Worm (Caenorhabditis elegans) whole organism, early embryonic: ENCODE results near the gene fbxa-147.

ENCODE experiments used
- B0310.2 ChIP-seq: sonication (generic microtip); optimal IDR thresholded peaks from 2 replicates; lab custom pipeline; 2016; ENCODE audit warnings: mild to moderate bottlenecking, missing genetic modification characterization, missing compliant biosample characterization
- F13C5.2 ChIP-seq: sonication (generic microtip); optimal IDR thresholded peaks from 2 replicates; lab custom pipeline; 2017; ENCODE audit warnings: mild to moderate bottlenecking, missing genetic modification characterization, inconsistent platforms, missing compliant biosample characterization
- aly-1 ChIP-seq: sonication (generic microtip); optimal IDR thresholded peaks from 2 replicates; lab custom pipeline; 2016; ENCODE audit warnings: missing genetic modification characterization, missing compliant biosample characterization
- ama-1 ChIP-seq: fragments of 150-350 bp; optimal IDR thresholded peaks from 2 replicates; lab custom pipeline; 2014
- ceh-13 ChIP-seq: fragments of 200-800 bp; sonication (Bioruptor generic); optimal IDR thresholded peaks from 2 replicates; lab custom pipeline; 2018; ENCODE audit warnings: mild to moderate bottlenecking, missing genetic modification characterization, missing compliant biosample characterization
- ceh-36 ChIP-seq: sonication (generic microtip); optimal IDR thresholded peaks from 2 replicates; lab custom pipeline; 2016; ENCODE audit warnings: missing genetic modification characterization, inconsistent platforms, missing compliant biosample characterization
- ets-7 ChIP-seq: sonication (generic microtip); optimal IDR thresholded peaks from 2 replicates; lab custom pipeline; 2016; ENCODE audit warnings: missing genotype, missing genetic modification characterization, missing compliant biosample characterization
- flt-1 ChIP-seq: fragments of 200-800 bp; sonication (Bioruptor generic); IDR thresholded peaks from 2 replicates; pipeline ENCODE4 v1.3.6; 2022; ENCODE audit warnings: missing genetic modification characterization, missing compliant biosample characterization
- hmbx-1 ChIP-seq: sonication (generic microtip); optimal IDR thresholded peaks from 2 replicates; lab custom pipeline; 2016; ENCODE audit warnings: mild to moderate bottlenecking, missing genetic modification characterization, missing compliant biosample characterization
- hmg-4 ChIP-seq: fragments of 200-800 bp; sonication (Bioruptor generic); optimal IDR thresholded peaks from 2 replicates; lab custom pipeline; 2018; ENCODE audit warnings: mild to moderate bottlenecking, missing genetic modification characterization, missing compliant biosample characterization
- hnd-1 ChIP-seq: sonication (generic microtip); optimal IDR thresholded peaks from 2 replicates; lab custom pipeline; 2016; ENCODE audit warnings: missing genetic modification characterization, missing compliant biosample characterization
- pes-1 ChIP-seq: fragments of 200-800 bp; sonication (Bioruptor generic); IDR thresholded peaks from 2 replicates; pipeline ENCODE4 v1.3.6; 2022; ENCODE audit warnings: missing genetic modification reagents, missing genetic modification characterization, missing compliant biosample characterization
- scrt-1 ChIP-seq: fragments of 200-800 bp; sonication (Bioruptor generic); IDR thresholded peaks from 2 replicates; pipeline ENCODE4 v1.3.6; 2022; ENCODE audit warnings: missing genetic modification characterization, missing compliant biosample characterization
- sea-1 ChIP-seq: fragments of 200-800 bp; sonication (Bioruptor generic); conservative IDR thresholded peaks from 2 replicates; pipeline ENCODE4 v1.3.6; 2022; ENCODE audit warnings: missing genetic modification characterization, missing compliant biosample characterization
- tbx-11 ChIP-seq: fragments of 200-800 bp; sonication (Bioruptor generic); IDR thresholded peaks from 2 replicates; pipeline ENCODE4 v1.3.6; 2022; ENCODE audit warnings: missing genetic modification characterization, missing compliant biosample characterization
- tbx-37 ChIP-seq: fragments of 200-800 bp; sonication (Bioruptor generic); conservative IDR thresholded peaks from 2 replicates; pipeline ENCODE4 v1.3.6; 2022; ENCODE audit warnings: missing genetic modification reagents, missing genetic modification characterization, missing compliant biosample characterization
- tra-4 ChIP-seq: sonication (generic microtip); optimal IDR thresholded peaks from 2 replicates; lab custom pipeline; 2017; ENCODE audit warnings: missing genetic modification characterization, missing compliant biosample characterization

The fbxa-147 gene

ce11 chrV:14684359-14685312 is 31.7 kb upstream of the fbxa-147 start, which contains the start of gene hsp-90:
TSS of gene hsp-90 (plus strand) at chrV:14684918.
- TF ChIP-seq ceh-13 (no peak), pes-1 (GFP tag; lab: Robert Waterston, UW) (no peak), tbx-37 (GFP tag; lab: Robert Waterston, UW) (no peak)

ce11 chrV:14685435-14686058 is 30.8 kb upstream of the fbxa-147 start, which contains the start of gene C47E8.4:
TSS of gene C47E8.4 (minus strand) at chrV:14685485.
- TF ChIP-seq tra-4 (tag; lab: Kevin White, UChicago) = peak; percentile 57
- peak; percentile 54; the same call in 1 of the 2 replicates for TF ChIP-seq pes-1 (GFP tag; lab: Robert Waterston, UW)
- no peak for TF ChIP-seq ets-7 (tag; lab: Kevin White, UChicago)
- TF ChIP-seq tbx-11 (GFP tag; lab: Robert Waterston, UW) = no peak
- TF ChIP-seq tbx-37 (GFP tag; lab: Robert Waterston, UW) = peak; percentile 75
- TF ChIP-seq flt-1 (GFP tag; lab: Robert Waterston, UW) = peak; percentile 34; the same call in 1 of the 2 replicates
- TF ChIP-seq ceh-36 = no peak
- peak; percentile 66 for TF ChIP-seq ama-1 (lab: Kevin White, UChicago)
- no peak for TF ChIP-seq hnd-1
- TF ChIP-seq F13C5.2 (tag; lab: Kevin White, UChicago) = no peak
- peak; percentile 36 for TF ChIP-seq hmg-4 (GFP tag; lab: Kevin White, UChicago)
- TF ChIP-seq scrt-1 (GFP tag; lab: Robert Waterston, UW) = no peak

ce11 chrV:14686231-14687105 is 29.8 kb upstream of the fbxa-147 start:
- TF ChIP-seq scrt-1 (GFP tag; lab: Robert Waterston, UW) (0 out of 2 replicates have a peak, but pooled peaks have one; percentile 39), hmbx-1 (tag; lab: Kevin White, UChicago) (no peak)

ce11 chrV:14687106-14687964 is 29.0 kb upstream of the fbxa-147 start:
- TF ChIP-seq aly-1 (no peak), tra-4 (tag; lab: Kevin White, UChicago) (no peak), scrt-1 (GFP tag; lab: Robert Waterston, UW) (0 out of 2 replicates have a peak, but pooled peaks have one; percentile 41), flt-1 (GFP tag; lab: Robert Waterston, UW) (peak; percentile 26; the same call in 1 of the 2 replicates)

ce11 chrV:14688097-14688912 is 28.0 kb upstream of the fbxa-147 start, which contains the start of gene C47E8.11:
TSS of gene C47E8.11 (plus strand) at chrV:14688616.
- no peak for TF ChIP-seq F13C5.2 (tag; lab: Kevin White, UChicago)
- no peak for TF ChIP-seq tra-4 (tag; lab: Kevin White, UChicago)
- no peak for TF ChIP-seq scrt-1 (GFP tag; lab: Robert Waterston, UW)
- peak; percentile 30 for TF ChIP-seq ets-7 (tag; lab: Kevin White, UChicago)
- TF ChIP-seq ama-1 (lab: Kevin White, UChicago) = peak; percentile 58
- no peak for TF ChIP-seq ceh-13
- no peak for TF ChIP-seq hnd-1
- no peak for TF ChIP-seq ceh-36
- no peak for TF ChIP-seq tbx-37 (GFP tag; lab: Robert Waterston, UW)

- peak; percentile 43 for TF ChIP-seq B0310.2 (tag; lab: Kevin White, UChicago)
- TF ChIP-seq ama-1 (lab: Kevin White, UChicago) = no peak
- TF ChIP-seq F13C5.2 (tag; lab: Kevin White, UChicago) = no peak
- peak; percentile 79 for TF ChIP-seq sea-1
- peak; percentile 84 for TF ChIP-seq flt-1 (GFP tag; lab: Robert Waterston, UW)
- TF ChIP-seq scrt-1 (GFP tag; lab: Robert Waterston, UW) = 0 out of 2 replicates have a peak, but pooled peaks have one; percentile 72
- peak; percentile 26 for TF ChIP-seq hmg-4 (GFP tag; lab: Kevin White, UChicago)
- peak; percentile 64 for TF ChIP-seq tbx-37 (GFP tag; lab: Robert Waterston, UW)
- peak; percentile 40 for TF ChIP-seq tra-4 (tag; lab: Kevin White, UChicago)
- peak; percentile 57 for TF ChIP-seq aly-1
- TF ChIP-seq hmbx-1 (tag; lab: Kevin White, UChicago) = no peak
- peak; percentile 32 for TF ChIP-seq hnd-1
- TF ChIP-seq tbx-11 (GFP tag; lab: Robert Waterston, UW) = peak; percentile 73; the same call in 1 of the 2 replicates
- TF ChIP-seq ceh-13 = peak; percentile 58
- peak; percentile 84 for TF ChIP-seq pes-1 (GFP tag; lab: Robert Waterston, UW)
- no peak for TF ChIP-seq ceh-36
Observed at ce11 chrV:14689060-14689750, 27.1 kb upstream of the fbxa-147 start, which contains the start of gene gasr-8. TSS of gene gasr-8 (plus strand) at chrV:14689110.
